Worm (Caenorhabditis elegans): ENCODE data around the gene K12H6.12.

K12H6.12 gene

ce11 chrII:2795413-2795812 lies 12.5 kb upstream of the K12H6.12 start:
- TF ChIP-seq unc-62 (GFP tag; optimal IDR thresholded peaks at IDR 0.05 in 1 of 2) (peak in 1 of 2 experiments; percentile 51), unc-62 (tag; optimal IDR thresholded peaks at IDR 0.05) (no peak), aha-1 (tag) (no peak), ceh-28 (tag; optimal IDR thresholded peaks at IDR 0.05) (peak; percentile 75)

ce11 chrII:2796431-2796830 lies 11.5 kb upstream of the K12H6.12 start:
- TF ChIP-seq set-16 (GFP tag; IDR thresholded peaks at IDR 0.05) (peak; percentile 48; the same call in 1 of the 2 replicates), php-3 (GFP tag; IDR thresholded peaks at IDR 0.05) (no peak)

ce11 chrII:2797951-2798350 lies 10.0 kb upstream of the K12H6.12 start:
- TF ChIP-seq F37D6.2 (tag; optimal IDR thresholded peaks at IDR 0.05) (no peak), aha-1 (tag) (peak; percentile 79), pha-4 (GFP tag; IDR thresholded peaks at IDR 0.05) (no peak), pha-4 (tag; optimal IDR thresholded peaks at IDR 0.05) (no peak), ceh-28 (tag; optimal IDR thresholded peaks at IDR 0.05) (no peak), rbr-2 (tag; optimal IDR thresholded peaks at IDR 0.05) (no peak)

- TF ChIP-seq unc-62 (GFP tag; optimal IDR thresholded peaks at IDR 0.05 in 1 of 2) (peak in 1 of 2 experiments; percentile 68), unc-62 (tag; optimal IDR thresholded peaks at IDR 0.05) (no peak), hlh-30 (tag; optimal IDR thresholded peaks at IDR 0.05; ENCODE audit: insufficient read depth) (peak; percentile 73), pqm-1 (tag; optimal IDR thresholded peaks at IDR 0.05) (peak; percentile 56), set-16 (GFP tag; IDR thresholded peaks at IDR 0.05) (no peak), mdl-1 (tag; optimal IDR thresholded peaks at IDR 0.05) (peak; percentile 11 to 81), snpc-1.2 (GFP tag; IDR thresholded peaks at IDR 0.05) (no peak), skn-1 (tag; optimal IDR thresholded peaks at IDR 0.05) (no peak), nhr-11 (tag; optimal IDR thresholded peaks at IDR 0.05) (no peak), ces-1 (GFP tag; optimal IDR thresholded peaks at IDR 0.05) (no peak), ztf-7 (tag; optimal IDR thresholded peaks at IDR 0.05) (no peak), nhr-48 (tag; optimal IDR thresholded peaks at IDR 0.05) (peak; percentile 93), aha-1 (tag) (peak; percentile 64), dmd-8 (GFP tag; IDR thresholded peaks at IDR 0.05) (no peak), nhr-10 (tag; optimal IDR thresholded peaks at IDR 0.05) (peak; percentile 8), mes-2 (tag; optimal IDR thresholded peaks at IDR 0.05; ENCODE audit: poor library complexity, severe bottlenecking) (peak; percentile 68), tra-1 (GFP tag; IDR thresholded peaks at IDR 0.05) (peak; percentile 83), nhr-25 (tag; optimal IDR thresholded peaks at IDR 0.05; ENCODE audit: borderline replicate concordance, insufficient read depth) (no peak), lsy-2 (tag; optimal IDR thresholded peaks at IDR 0.05) (peak in 1 of 2 experiments; percentile 76), lin-1 (GFP tag; IDR thresholded peaks at IDR 0.05) (peak; percentile 74), Y48G9A.11 (GFP tag; IDR thresholded peaks at IDR 0.05) (no peak), mep-1 (tag; optimal IDR thresholded peaks at IDR 0.05) (peak; percentile 59), ctbp-1 (GFP tag; IDR thresholded peaks at IDR 0.05) (no peak), hif-1 (tag; optimal IDR thresholded peaks at IDR 0.05) (peak in 1 of 2 experiments; percentile 14), F49E8.2 (tag; optimal IDR thresholded peaks at IDR 0.05; ENCODE audit: borderline replicate concordance) (no peak), Y75B8A.6 (GFP tag; IDR thresholded peaks at IDR 0.05) (no peak), nhr-41 (GFP tag; IDR thresholded peaks at IDR 0.05) (no peak), nhr-6 (tag; optimal IDR thresholded peaks at IDR 0.05) (peak; percentile 44), tag-97 (GFP tag; IDR thresholded peaks at IDR 0.05) (no peak), hmg-1.1 (GFP tag; IDR thresholded peaks at IDR 0.05) (peak; percentile 59), hlh-11 (tag; optimal IDR thresholded peaks at IDR 0.05) (peak; percentile 93), unc-130 (GFP tag; optimal IDR thresholded peaks at IDR 0.05) (no peak), nhr-237 (tag; optimal IDR thresholded peaks at IDR 0.05) (no peak), spr-1 (tag; optimal IDR thresholded peaks at IDR 0.05) (peak; percentile 56), mxl-3 (GFP tag; optimal IDR thresholded peaks at IDR 0.05) (peak; percentile 89), nhr-102 (tag; optimal IDR thresholded peaks at IDR 0.05) (peak; percentile 85), dve-1 (tag; optimal IDR thresholded peaks at IDR 0.05; ENCODE audit: insufficient read depth) (peak; percentile 96), dpl-1 (GFP tag; optimal IDR thresholded peaks at IDR 0.05) (peak; percentile 26)
These were observed 7.3 kb upstream of the K12H6.12 start, which contains the start of gene nhr-119 for ce11 chrII:2800550-2801233. Gene nhr-119, minus strand, starts transcription at chrII:2800600.
